Fruit fly (Drosophila melanogaster) Kc167 (cell line): Measurements from ENCODE around the gene CG7296.

Experiments used
- Sin3A ChIP-seq: fragments of >200 bp; optimal IDR thresholded peaks from 2 replicates; lab custom pipeline; 2018; ENCODE audit warnings: missing external identifiers
- insv ChIP-seq: fragments of >200 bp; optimal IDR thresholded peaks from 3 replicates; lab custom pipeline; 2018; ENCODE audit warnings: missing external identifiers

dm6 chr2L:10643671-10644070 lies 43.2 kb downstream of the CG7296 start, which contains the start of gene CG18284:
- no peak for TF ChIP-seq insv (lab: Kevin White, UChicago)
- TF ChIP-seq Sin3A (lab: Kevin White, UChicago), result no peak
